Worm (Caenorhabditis elegans) whole organism, L1 larva: ENCODE results near the gene C27C12.1.

ENCODE experiments used
- C04F5.9 ChIP-seq: sonication (generic microtip); optimal IDR thresholded peaks from 2 replicates; lab custom pipeline; 2016; ENCODE audit warnings: missing genetic modification characterization, missing compliant biosample characterization
- C16A3.4 ChIP-seq: fragments of 150-350 bp; optimal IDR thresholded peaks from 2 replicates; lab custom pipeline; 2014; ENCODE audit warnings: missing biosample characterization, missing genetic modification characterization
- F16B12.6 ChIP-seq: fragments of 150-350 bp; optimal IDR thresholded peaks from 2 replicates; lab custom pipeline; 2014; ENCODE audit warnings: missing biosample characterization, missing genetic modification characterization
- Y116A8C.19 ChIP-seq: sonication (generic microtip); optimal IDR thresholded peaks from 2 replicates; lab custom pipeline; 2016; ENCODE audit warnings: missing compliant biosample characterization, missing genetic modification characterization, borderline replicate concordance
- aha-1 ChIP-seq: fragments of 150-350 bp; optimal IDR thresholded peaks from 2 replicates; lab custom pipeline; 2014; ENCODE audit warnings: missing biosample characterization, missing genetic modification characterization
- ceh-63 ChIP-seq: fragments of 200-800 bp; sonication (Bioruptor generic); optimal IDR thresholded peaks from 2 replicates; lab custom pipeline; 2018; ENCODE audit warnings: mild to moderate bottlenecking, missing genetic modification characterization, missing compliant biosample characterization
- ceh-8 ChIP-seq: fragments of 200-800 bp; sonication (Bioruptor generic); optimal IDR thresholded peaks from 2 replicates; lab custom pipeline; 2018; ENCODE audit warnings: mild to moderate bottlenecking, missing genetic modification characterization, moderate library complexity, missing compliant biosample characterization
- ceh-88 ChIP-seq: fragments of 200-800 bp; sonication (Bioruptor generic); IDR thresholded peaks from 2 replicates; pipeline ENCODE4 v1.3.6; 2022; ENCODE audit warnings: missing genetic modification characterization, missing compliant biosample characterization
- ceh-90 ChIP-seq: sonication (generic microtip); optimal IDR thresholded peaks from 2 replicates; lab custom pipeline; 2016; ENCODE audit warnings: missing genetic modification characterization, missing compliant biosample characterization
- ces-1 ChIP-seq: fragments of 150-350 bp; optimal IDR thresholded peaks from 2 replicates; lab custom pipeline; 2014; ENCODE audit warnings: missing biosample characterization, missing genetic modification reagents, missing genetic modification characterization
- dpl-1 ChIP-seq, 3 experiments: fragments of 150-350 bp in 2 of 3; sonication (generic microtip) in 1 of 3; optimal IDR thresholded peaks; 2 replicates each; lab custom pipeline; 2014 to 2017; ENCODE audit warnings: missing biosample characterization in 3 of 3, missing genetic modification characterization in 3 of 3, missing genetic modification reagents in 3 of 3
- dsc-1 ChIP-seq: sonication (generic microtip); optimal IDR thresholded peaks from 2 replicates; lab custom pipeline; 2016; ENCODE audit warnings: mild to moderate bottlenecking, missing genetic modification characterization, missing compliant biosample characterization
- egl-13 ChIP-seq: sonication (generic microtip); optimal IDR thresholded peaks from 2 replicates; lab custom pipeline; 2016; ENCODE audit warnings: missing genotype, missing genetic modification reagents, missing genetic modification characterization, missing compliant biosample characterization
- elt-2 ChIP-seq: sonication (generic microtip); optimal IDR thresholded peaks from 2 replicates; lab custom pipeline; 2016; ENCODE audit warnings: missing genetic modification characterization, mild to moderate bottlenecking, inconsistent platforms, missing compliant biosample characterization, missing genetic modification reagents
- ets-5 ChIP-seq: fragments of 200-800 bp; sonication (Bioruptor generic); IDR thresholded peaks from 2 replicates; pipeline ENCODE4 v1.3.6; 2022; ENCODE audit warnings: missing genetic modification characterization, missing compliant biosample characterization
- fkh-4 ChIP-seq: sonication (generic microtip); optimal IDR thresholded peaks from 2 replicates; lab custom pipeline; 2016; ENCODE audit warnings: missing compliant biosample characterization, missing genetic modification characterization, borderline replicate concordance
- fos-1 ChIP-seq: fragments of 150-350 bp; optimal IDR thresholded peaks from 2 replicates; lab custom pipeline; 2014; ENCODE audit warnings: missing biosample characterization, missing genetic modification characterization
- grh-1 ChIP-seq: fragments of 200-800 bp; sonication (Bioruptor generic); IDR thresholded peaks from 2 replicates; pipeline ENCODE4 v1.3.6; 2022; ENCODE audit warnings: missing genetic modification reagents, missing genetic modification characterization, missing compliant biosample characterization
- hlh-17 ChIP-seq: fragments of 200-800 bp; sonication (Bioruptor generic); optimal IDR thresholded peaks from 2 replicates; lab custom pipeline; 2018; ENCODE audit warnings: missing genetic modification characterization, mild to moderate bottlenecking, missing compliant biosample characterization, moderate library complexity, borderline replicate concordance
- irx-1 ChIP-seq: sonication (generic microtip); optimal IDR thresholded peaks from 2 replicates; lab custom pipeline; 2016; ENCODE audit warnings: missing genetic modification characterization, missing compliant biosample characterization
- jun-1 ChIP-seq: fragments of 150-350 bp; optimal IDR thresholded peaks from 2 replicates; lab custom pipeline; 2014; ENCODE audit warnings: missing biosample characterization, missing genetic modification reagents, missing genetic modification characterization
- lin-13 ChIP-seq: fragments of 150-350 bp; optimal IDR thresholded peaks from 2 replicates; lab custom pipeline; 2014; ENCODE audit warnings: missing biosample characterization, missing genetic modification reagents, missing genetic modification characterization
- lir-3 ChIP-seq: sonication (generic microtip); optimal IDR thresholded peaks from 2 replicates; lab custom pipeline; 2016; ENCODE audit warnings: mild to moderate bottlenecking, missing genetic modification characterization, moderate library complexity, missing compliant biosample characterization; ENCODE audit not compliant: poor library complexity
- mab-9 ChIP-seq: fragments of 200-800 bp; sonication (Bioruptor generic); IDR thresholded peaks from 2 replicates; pipeline ENCODE4 v1.3.6; 2022; ENCODE audit warnings: missing genetic modification reagents, missing genetic modification characterization, missing compliant biosample characterization
- mdl-1 ChIP-seq, 2 experiments: fragments of 150-350 bp; optimal IDR thresholded peaks; 2 replicates each; lab custom pipeline; 2014 to 2017; ENCODE audit warnings: missing biosample characterization in 2 of 2, missing genetic modification characterization in 2 of 2, inconsistent platforms in 1 of 2
- mef-2 ChIP-seq: fragments of 150-350 bp; optimal IDR thresholded peaks from 2 replicates; lab custom pipeline; 2014; ENCODE audit warnings: missing biosample characterization, missing genetic modification characterization
- mep-1 ChIP-seq: fragments of 150-350 bp; optimal IDR thresholded peaks from 2 replicates; lab custom pipeline; 2014; ENCODE audit warnings: missing biosample characterization, missing genetic modification characterization
- nhr-19 ChIP-seq: fragments of 200-800 bp; sonication (Bioruptor generic); conservative IDR thresholded peaks from 2 replicates; pipeline ENCODE4 v1.3.6; 2022; ENCODE audit warnings: missing genetic modification characterization, missing compliant biosample characterization
- nhr-20 ChIP-seq: sonication (generic microtip); optimal IDR thresholded peaks from 2 replicates; lab custom pipeline; 2016; ENCODE audit warnings: mild to moderate bottlenecking, missing genetic modification characterization, missing compliant biosample characterization
- nhr-237 ChIP-seq: fragments of 150-350 bp; optimal IDR thresholded peaks from 2 replicates; lab custom pipeline; 2014; ENCODE audit warnings: missing biosample characterization, missing genetic modification characterization
- nhr-28 ChIP-seq: fragments of 150-350 bp; optimal IDR thresholded peaks from 2 replicates; lab custom pipeline; 2014; ENCODE audit warnings: missing biosample characterization, missing genetic modification characterization
- nhr-71 ChIP-seq: sonication (generic microtip); optimal IDR thresholded peaks from 2 replicates; lab custom pipeline; 2016; ENCODE audit warnings: mild to moderate bottlenecking, missing genetic modification characterization, moderate library complexity, missing compliant biosample characterization
- nhr-76 ChIP-seq: sonication (generic microtip); optimal IDR thresholded peaks from 2 replicates; lab custom pipeline; 2017; ENCODE audit warnings: missing biosample characterization, missing genetic modification characterization
- nhr-77 ChIP-seq: fragments of 150-350 bp; optimal IDR thresholded peaks from 2 replicates; lab custom pipeline; 2014; ENCODE audit warnings: missing biosample characterization, missing genetic modification characterization
- nhr-84 ChIP-seq: sonication (generic microtip); optimal IDR thresholded peaks from 2 replicates; lab custom pipeline; 2017; ENCODE audit warnings: missing biosample characterization, missing genetic modification characterization
- nhr-85 ChIP-seq: sonication (generic microtip); peaks from one replicate; lab custom pipeline; 2016; ENCODE audit warnings: missing genetic modification characterization, inconsistent platforms, missing compliant biosample characterization
- pag-3 ChIP-seq: sonication (generic microtip); optimal IDR thresholded peaks from 2 replicates; lab custom pipeline; 2017; ENCODE audit warnings: missing genetic modification characterization, mild to moderate bottlenecking, missing compliant biosample characterization, antibody characterized with exemption, borderline replicate concordance; ENCODE audit not compliant: insufficient read depth
- pax-3 ChIP-seq: fragments of 200-800 bp; sonication (Bioruptor generic); optimal IDR thresholded peaks from 2 replicates; lab custom pipeline; 2018; ENCODE audit warnings: mild to moderate bottlenecking, missing genetic modification characterization, moderate library complexity, missing compliant biosample characterization
- pqm-1 ChIP-seq: sonication (generic microtip); optimal IDR thresholded peaks from 3 replicates; lab custom pipeline; 2017; ENCODE audit warnings: missing biosample characterization, missing genetic modification characterization
- skn-1 ChIP-seq: fragments of 150-350 bp; optimal IDR thresholded peaks from 2 replicates; lab custom pipeline; 2014; ENCODE audit warnings: missing biosample characterization, missing genetic modification characterization
- snpc-4 ChIP-seq: fragments of 150-350 bp; optimal IDR thresholded peaks from 2 replicates; lab custom pipeline; 2014; ENCODE audit warnings: missing biosample characterization, missing genetic modification characterization
- sox-4 ChIP-seq: sonication (generic microtip); optimal IDR thresholded peaks from 2 replicates; lab custom pipeline; 2016; ENCODE audit warnings: missing genetic modification characterization, missing compliant biosample characterization
- tlp-1 ChIP-seq: fragments of 150-350 bp; optimal IDR thresholded peaks from 2 replicates; lab custom pipeline; 2014; ENCODE audit warnings: missing biosample characterization, missing genetic modification characterization
- unc-30 ChIP-seq: sonication (generic microtip); optimal IDR thresholded peaks from 2 replicates; lab custom pipeline; 2017; ENCODE audit warnings: missing biosample characterization, missing genetic modification characterization
- unc-62 ChIP-seq: fragments of 150-350 bp; optimal IDR thresholded peaks from 2 replicates; lab custom pipeline; 2014; ENCODE audit warnings: missing biosample characterization, missing genetic modification reagents, missing genetic modification characterization
- unc-86 ChIP-seq: sonication (generic microtip); optimal IDR thresholded peaks from 2 replicates; lab custom pipeline; 2016; ENCODE audit warnings: missing genetic modification characterization, missing compliant biosample characterization
- unc-98 ChIP-seq: fragments of 200-800 bp; sonication (Bioruptor generic); IDR thresholded peaks from 2 replicates; pipeline ENCODE4 v1.3.6; 2022; ENCODE audit warnings: missing genetic modification characterization, missing compliant biosample characterization
- vab-15 ChIP-seq: sonication (generic microtip); optimal IDR thresholded peaks from 2 replicates; lab custom pipeline; 2017; ENCODE audit warnings: missing genotype, mild to moderate bottlenecking, missing genetic modification characterization, missing compliant biosample characterization
- xbp-1 ChIP-seq: sonication (generic microtip); optimal IDR thresholded peaks from 2 replicates; lab custom pipeline; 2016; ENCODE audit warnings: missing genetic modification characterization, missing compliant biosample characterization
- zip-4 ChIP-seq: fragments of 200-800 bp; sonication (Bioruptor generic); optimal IDR thresholded peaks from 2 replicates; lab custom pipeline; 2018; ENCODE audit warnings: mild to moderate bottlenecking, missing genetic modification characterization, moderate library complexity, missing compliant biosample characterization
- ztf-11 ChIP-seq, 2 experiments: sonication (generic microtip); optimal IDR thresholded peaks; 2 replicates each; lab custom pipeline; 2016 to 2017; ENCODE audit warnings: missing genetic modification characterization in 2 of 2, missing biosample characterization in 1 of 2, missing compliant biosample characterization in 1 of 2
- ztf-4 ChIP-seq: fragments of 150-350 bp; optimal IDR thresholded peaks from 2 replicates; lab custom pipeline; 2014; ENCODE audit warnings: missing biosample characterization, missing genetic modification characterization

C27C12.1 gene

DNA sequence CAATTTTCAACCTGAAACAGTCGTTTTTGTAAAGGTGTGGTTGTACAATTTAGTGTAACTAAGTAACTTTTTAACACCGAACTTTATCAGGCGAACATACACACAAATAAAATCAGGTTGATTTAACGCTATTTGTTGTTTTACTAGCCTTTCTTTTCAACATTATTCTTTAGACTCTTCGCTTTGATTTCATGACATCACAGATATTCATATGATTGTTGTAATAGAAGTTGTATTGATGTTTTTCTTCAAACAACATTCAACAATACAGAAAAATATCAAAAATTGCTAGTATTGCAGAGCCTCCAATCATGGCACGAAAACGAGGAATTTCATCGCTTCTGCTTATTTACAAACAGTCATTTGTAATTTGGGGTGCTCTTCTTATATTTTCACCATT is 41.3 kb upstream of the C27C12.1 start, which contains the start of gene nac-1:
Gene nac-1, plus strand, starts transcription at position 301 of the 400 bp plus-strand sequence.
- TF ChIP-seq nhr-77 (tag; lab: Kevin White, UChicago): no peak
- TF ChIP-seq vab-15 (tag; lab: Kevin White, UChicago): no peak
- TF ChIP-seq C04F5.9 (tag; lab: Kevin White, UChicago): no peak
- no peak for TF ChIP-seq nhr-76
- TF ChIP-seq nhr-28 (tag; lab: Kevin White, UChicago): no peak
- TF ChIP-seq lin-13 (GFP tag; lab: Kevin White, UChicago): no peak
- TF ChIP-seq ztf-4 (tag; lab: Kevin White, UChicago): no peak
- TF ChIP-seq nhr-20: no peak

ce11 chrX:14894380-14894779 is 40.8 kb upstream of the C27C12.1 start:
- TF ChIP-seq pqm-1 (tag; lab: Kevin White, UChicago) (no peak), nhr-71 (peak; percentile 74), ceh-8 (GFP tag; lab: Kevin White, UChicago) (no peak), fkh-4 (tag; lab: Kevin White, UChicago) (no peak), unc-30 (no peak), ceh-63 (GFP tag; lab: Kevin White, UChicago) (no peak), grh-1 (GFP tag; lab: Robert Waterston, UW) (no peak), dpl-1 (GFP tag; optimal IDR thresholded peaks at IDR 0.05; lab: Kevin White, UChicago) (no peak), lir-3 (tag; lab: Kevin White, UChicago) (peak; percentile 29), hlh-17 (GFP tag; lab: Kevin White, UChicago) (no peak), C16A3.4 (tag; lab: Kevin White, UChicago) (no peak), fos-1 (no peak), nhr-19 (GFP tag; lab: Robert Waterston, UW) (peak; percentile 46), jun-1 (tag; lab: Kevin White, UChicago) (no peak), nhr-237 (tag; lab: Kevin White, UChicago) (no peak), nhr-28 (tag; lab: Kevin White, UChicago) (no peak), skn-1 (no peak), tlp-1 (tag; lab: Kevin White, UChicago) (no peak), pag-3 (tag; lab: Kevin White, UChicago) (no peak), aha-1 (tag; lab: Kevin White, UChicago) (no peak), nhr-77 (tag; lab: Kevin White, UChicago) (no peak), unc-98 (GFP tag; lab: Robert Waterston, UW) (no peak), xbp-1 (no peak), nhr-85 (tag; lab: Kevin White, UChicago) (peak; percentile 90), ceh-88 (GFP tag; lab: Robert Waterston, UW) (no peak), mab-9 (no peak), nhr-84 (tag; lab: Kevin White, UChicago) (no peak), F16B12.6 (tag; lab: Kevin White, UChicago) (no peak), ets-5 (no peak), pax-3 (tag; lab: Kevin White, UChicago) (no peak), ces-1 (GFP tag; lab: Kevin White, UChicago) (no peak), zip-4 (GFP tag; lab: Kevin White, UChicago) (no peak), snpc-4 (tag; lab: Kevin White, UChicago) (no peak), mep-1 (tag; lab: Kevin White, UChicago) (no peak), egl-13 (tag; lab: Kevin White, UChicago) (no peak), ceh-90 (tag; lab: Kevin White, UChicago) (no peak), unc-62 (GFP tag; lab: Kevin White, UChicago) (no peak), dsc-1 (no peak), irx-1 (no peak), mef-2 (tag; lab: Kevin White, UChicago) (no peak), mdl-1 (tag; optimal IDR thresholded peaks at IDR 0.05; lab: Kevin White, UChicago) (peak in 1 of 2 experiments; percentile 37), elt-2 (tag; lab: Kevin White, UChicago) (no peak), Y116A8C.19 (no peak), ztf-11 (tag; optimal IDR thresholded peaks at IDR 0.05; lab: Kevin White, UChicago) (no peak), sox-4 (tag; lab: Kevin White, UChicago) (no peak), unc-86 (no peak)
